Worm (Caenorhabditis elegans) whole organism, L1 larva: ENCODE data around the gene swd-2.2.

ENCODE experiments used
- ama-1 ChIP-seq: fragments of 150-350 bp; optimal IDR thresholded peaks from 2 replicates; lab custom pipeline; 2014
- ces-1 ChIP-seq: fragments of 150-350 bp; optimal IDR thresholded peaks from 2 replicates; lab custom pipeline; 2014; ENCODE audit warnings: missing biosample characterization, missing genetic modification reagents, missing genetic modification characterization
- fos-1 ChIP-seq: fragments of 150-350 bp; optimal IDR thresholded peaks from 2 replicates; lab custom pipeline; 2014; ENCODE audit warnings: missing biosample characterization, missing genetic modification characterization
- mep-1 ChIP-seq: fragments of 150-350 bp; optimal IDR thresholded peaks from 2 replicates; lab custom pipeline; 2014; ENCODE audit warnings: missing biosample characterization, missing genetic modification characterization
- nhr-77 ChIP-seq: fragments of 150-350 bp; optimal IDR thresholded peaks from 2 replicates; lab custom pipeline; 2014; ENCODE audit warnings: missing biosample characterization, missing genetic modification characterization
- snpc-4 ChIP-seq: fragments of 150-350 bp; optimal IDR thresholded peaks from 2 replicates; lab custom pipeline; 2014; ENCODE audit warnings: missing biosample characterization, missing genetic modification characterization
- tbx-2 ChIP-seq: sonication (generic microtip); optimal IDR thresholded peaks from 2 replicates; lab custom pipeline; 2016; ENCODE audit warnings: missing genetic modification characterization, missing compliant biosample characterization
- zag-1 ChIP-seq: fragments of 150-350 bp; optimal IDR thresholded peaks from 2 replicates; lab custom pipeline; 2014; ENCODE audit warnings: missing biosample characterization, missing genetic modification characterization
- ztf-11 ChIP-seq, 2 experiments: sonication (generic microtip); optimal IDR thresholded peaks; 2 replicates each; lab custom pipeline; 2016 to 2017; ENCODE audit warnings: missing genetic modification characterization in 2 of 2, missing biosample characterization in 1 of 2, missing compliant biosample characterization in 1 of 2

ce11 chrIV:7754114-7754513 is 20.1 kb upstream of the swd-2.2 start:
- TF ChIP-seq mep-1 (tag; lab: Kevin White, UChicago) (no peak), tbx-2 (tag; lab: Kevin White, UChicago) (no peak), snpc-4 (tag; lab: Kevin White, UChicago) (no peak), ces-1 (no peak), nhr-77 (tag; lab: Kevin White, UChicago) (no peak), ztf-11 (tag; optimal IDR thresholded peaks at IDR 0.05; lab: Kevin White, UChicago) (no peak), fos-1 (tag; lab: Kevin White, UChicago) (no peak), ama-1 (lab: Kevin White, UChicago) (no peak), zag-1 (tag; lab: Kevin White, UChicago) (no peak)
